Fruit fly (Drosophila melanogaster): ENCODE data around the gene Mgat2.

Mgat2 gene

dm6 chr3R:30046029-30047001, 24.3 kb upstream of the Mgat2 start, which contains the start of the genes RpL32 and CG7943 (continued):
- TF ChIP-seq CG11398 (GFP tag; optimal IDR thresholded peaks at IDR 0.05), result peak; percentile 86
- peak; percentile 96 for TF ChIP-seq tin (GFP tag; optimal IDR thresholded peaks at IDR 0.05)
- peak; percentile 91 for TF ChIP-seq CG13894 (tag; optimal IDR thresholded peaks at IDR 0.05)
- peak; percentile 83 to 98 for TF ChIP-seq dpn (GFP tag; optimal IDR thresholded peaks at IDR 0.05)
- TF ChIP-seq CG9215 (GFP tag; IDR thresholded peaks at IDR 0.05), result peak; percentile 92
- peak; percentile 80 for TF ChIP-seq ewg (GFP tag; optimal IDR thresholded peaks at IDR 0.05)
- TF ChIP-seq pan (optimal IDR thresholded peaks at IDR 0.05), result no peak
- TF ChIP-seq pan (GFP tag; optimal IDR thresholded peaks at IDR 0.05 in 1 of 2, IDR thresholded peaks at IDR 0.05 in 1 of 2), result peak in 1 of 2 experiments; percentile 96
- TF ChIP-seq CG9609 (GFP tag; optimal IDR thresholded peaks at IDR 0.05), result peak; percentile 91
- TF ChIP-seq gt (GFP tag; IDR thresholded peaks at IDR 0.05), result peak; percentile 82
- TF ChIP-seq CG8944 (GFP tag; optimal IDR thresholded peaks at IDR 0.05), result peak; percentile 97
- TF ChIP-seq CG33213 (GFP tag; optimal IDR thresholded peaks at IDR 0.05), result peak; percentile 96
- peak; percentile 78 for TF ChIP-seq Sox102F (GFP tag; optimal IDR thresholded peaks at IDR 0.05)
- TF ChIP-seq CG18764 (GFP tag; optimal IDR thresholded peaks at IDR 0.05), result peak; percentile 94
- TF ChIP-seq CG2129 (GFP tag; IDR thresholded peaks at IDR 0.05; ENCODE audit: partially characterized antibody), result peak; percentile 100
- peak; percentile 83 for TF ChIP-seq jigr1 (GFP tag; IDR thresholded peaks at IDR 0.05)
- TF ChIP-seq slbo (GFP tag; IDR thresholded peaks at IDR 0.05), result peak; percentile 95
- TF ChIP-seq CHES-1-like (GFP tag; optimal IDR thresholded peaks at IDR 0.05), result peak; percentile 91
- peak; percentile 82 for TF ChIP-seq CG17612 (GFP tag; IDR thresholded peaks at IDR 0.05)
- TF ChIP-seq twi (tag; optimal IDR thresholded peaks at IDR 0.05), result peak; percentile 70
- TF ChIP-seq CG2712 (tag; optimal IDR thresholded peaks at IDR 0.05), result peak; percentile 92
- peak; percentile 89 for TF ChIP-seq Mad (GFP tag; optimal IDR thresholded peaks at IDR 0.05)
- TF ChIP-seq HmgD (GFP tag; optimal IDR thresholded peaks at IDR 0.05), result peak; percentile 90
- peak; percentile 94 for TF ChIP-seq Ada2b (GFP tag; IDR thresholded peaks at IDR 0.05)
- peak; percentile 91 for TF ChIP-seq CG8089 (GFP tag; optimal IDR thresholded peaks at IDR 0.05)
- peak; percentile 93 for TF ChIP-seq lilli (GFP tag; optimal IDR thresholded peaks at IDR 0.05)
- peak; percentile 93 for TF ChIP-seq Hsf (GFP tag; optimal IDR thresholded peaks at IDR 0.05)
- TF ChIP-seq CG1529 (GFP tag; optimal IDR thresholded peaks at IDR 0.05), result peak; percentile 71
- TF ChIP-seq CG43689 (GFP tag; IDR thresholded peaks at IDR 0.05), result peak; percentile 89
- peak; percentile 72 for TF ChIP-seq CG5180 (GFP tag; optimal IDR thresholded peaks at IDR 0.05)
- peak; percentile 93 for TF ChIP-seq slp2 (GFP tag; optimal IDR thresholded peaks at IDR 0.05)
- TF ChIP-seq Atf-2 (GFP tag; optimal IDR thresholded peaks at IDR 0.05), result peak; percentile 80
- peak; percentile 97 for TF ChIP-seq bcd (GFP tag; optimal IDR thresholded peaks at IDR 0.05)
- peak; percentile 97 for TF ChIP-seq sisA (GFP tag; IDR thresholded peaks at IDR 0.05)
- peak; percentile 91 for TF ChIP-seq CG15011 (GFP tag; optimal IDR thresholded peaks at IDR 0.05)
- peak; percentile 92 for TF ChIP-seq CG14441 (GFP tag; IDR thresholded peaks at IDR 0.05)
- TF ChIP-seq CG13287 (GFP tag; IDR thresholded peaks at IDR 0.05; ENCODE audit: partially characterized antibody), result peak; percentile 100
- TF ChIP-seq ttk (GFP tag; IDR thresholded peaks at IDR 0.05), result peak; percentile 88
- peak; percentile 95 for TF ChIP-seq CG4424 (GFP tag; optimal IDR thresholded peaks at IDR 0.05)
- TF ChIP-seq CG3847 (GFP tag; IDR thresholded peaks at IDR 0.05), result peak; percentile 95
- peak; percentile 95 for TF ChIP-seq Fer1 (GFP tag; optimal IDR thresholded peaks at IDR 0.05)
- peak; percentile 96 for TF ChIP-seq repo (GFP tag; optimal IDR thresholded peaks at IDR 0.05)
- TF ChIP-seq abd-A (tag; optimal IDR thresholded peaks at IDR 0.05), result no peak
- peak; percentile 95 for TF ChIP-seq CG6272 (GFP tag; IDR thresholded peaks at IDR 0.05)
- TF ChIP-seq esg (GFP tag; conservative IDR thresholded peaks at IDR 0.05), result peak; percentile 95
- TF ChIP-seq NK7.1 (GFP tag; optimal IDR thresholded peaks at IDR 0.05), result peak; percentile 95
- peak; percentile 96 for TF ChIP-seq dysf (GFP tag; IDR thresholded peaks at IDR 0.05)
- TF ChIP-seq CG6683 (GFP tag; optimal IDR thresholded peaks at IDR 0.05), result peak; percentile 84
- TF ChIP-seq HLH54F (GFP tag; optimal IDR thresholded peaks at IDR 0.05), result peak; percentile 90

Data from whole organism, embryonic.